Fruit fly (Drosophila melanogaster) Kc167 (cell line): ENCODE results near the gene Ubc7.

ENCODE experiments used
- Myc ChIP-seq: fragments of >200 bp; optimal IDR thresholded peaks from 2 replicates; lab custom pipeline; 2017; ENCODE audit warnings: missing external identifiers
- Sin3A ChIP-seq: fragments of >200 bp; optimal IDR thresholded peaks from 2 replicates; lab custom pipeline; 2018; ENCODE audit warnings: missing external identifiers
- h ChIP-seq: fragments of >200 bp; optimal IDR thresholded peaks from 3 replicates; lab custom pipeline; 2018; ENCODE audit warnings: missing external identifiers
- insv ChIP-seq: fragments of >200 bp; optimal IDR thresholded peaks from 3 replicates; lab custom pipeline; 2018; ENCODE audit warnings: missing external identifiers
- psq ChIP-seq: fragments of >200 bp; optimal IDR thresholded peaks from 2 replicates; lab custom pipeline; 2017; ENCODE audit warnings: missing external identifiers

dm6 chrX:16632135-16632534, 38.7 kb downstream of the Ubc7 start, which contains the start of gene CG9777:
- TF ChIP-seq psq (lab: Kevin White, UChicago) (no peak), insv (lab: Kevin White, UChicago) (no peak), h (no peak), Myc (no peak), Sin3A (no peak)
